Fruit fly (Drosophila melanogaster) whole organism, embryonic: ENCODE measurements around the gene CG33557.
A peak's percentile ranks its signal among the peaks of the same experiment; 100 is the strongest.

Experiments used
- ATbp ChIP-seq: fragments of 200-800 bp; sonication (Bioruptor generic); optimal IDR thresholded peaks from 2 replicates; lab custom pipeline; 2017; ENCODE audit warnings: missing biosample characterization, mild to moderate bottlenecking, missing genetic modification characterization, missing genetic modification reagents
- Asciz ChIP-seq: fragments of 200-800 bp; sonication (Bioruptor generic); optimal IDR thresholded peaks from 2 replicates; lab custom pipeline; 2017; ENCODE audit warnings: missing biosample characterization, mild to moderate bottlenecking, missing genetic modification characterization, missing genetic modification reagents
- Awh ChIP-seq: fragments of 200-800 bp; sonication (Bioruptor generic); IDR thresholded peaks from 2 replicates; pipeline ENCODE4, ENCODE4 v1.3.6; 2022; ENCODE audit warnings: missing biosample characterization, missing genetic modification characterization
- CG11695 ChIP-seq: fragments of 200-800 bp; sonication (Bioruptor generic); IDR thresholded peaks from 3 replicates; pipeline ENCODE4 v1.3.6; 2022; ENCODE audit warnings: missing biosample characterization, missing genetic modification characterization
- CG11696 ChIP-seq: fragments of 200-800 bp; sonication (Bioruptor generic); IDR thresholded peaks from 2 replicates; pipeline ENCODE4 v1.3.6; 2022; ENCODE audit warnings: missing biosample characterization, missing genetic modification characterization
- CG12104 ChIP-seq: fragments of 200-800 bp; sonication (Bioruptor generic); optimal IDR thresholded peaks from 3 replicates; lab custom pipeline; 2016; ENCODE audit warnings: missing biosample characterization, missing genetic modification characterization
- CG12942 ChIP-seq: fragments of 200-800 bp; sonication (Bioruptor generic); optimal IDR thresholded peaks from 3 replicates; lab custom pipeline; 2016; ENCODE audit warnings: missing biosample characterization, missing genetic modification characterization
- CG14014 ChIP-seq: fragments of 200-800 bp; sonication (Bioruptor generic); IDR thresholded peaks from 2 replicates; pipeline ENCODE4 v1.3.6; 2022; ENCODE audit warnings: missing biosample characterization, missing genetic modification characterization
- CG17802 ChIP-seq: fragments of 200-800 bp; sonication (Bioruptor generic); optimal IDR thresholded peaks from 2 replicates; lab custom pipeline; 2018; ENCODE audit warnings: missing biosample characterization, mild to moderate bottlenecking, missing genetic modification characterization, moderate library complexity
- CG17912 ChIP-seq: fragments of 200-800 bp; sonication (Bioruptor generic); optimal IDR thresholded peaks from 2 replicates; lab custom pipeline; 2018; ENCODE audit warnings: missing biosample characterization, mild to moderate bottlenecking, missing genetic modification characterization
- CG18011 ChIP-seq: fragments of 200-800 bp; sonication (Bioruptor generic); optimal IDR thresholded peaks from 2 replicates; lab custom pipeline; 2017; ENCODE audit warnings: missing biosample characterization, missing genetic modification characterization, mild to moderate bottlenecking, moderate library complexity, missing genotype
- CG18476 ChIP-seq: fragments of 200-800 bp; sonication (Bioruptor generic); optimal IDR thresholded peaks from 2 replicates; lab custom pipeline; 2016; ENCODE audit warnings: missing biosample characterization, mild to moderate bottlenecking, missing genetic modification characterization
- CG2199 ChIP-seq: fragments of 200-800 bp; sonication (Bioruptor generic); IDR thresholded peaks from 3 replicates; pipeline ENCODE4 v1.3.6; 2022; ENCODE audit warnings: missing biosample characterization, missing genetic modification characterization
- CG3163 ChIP-seq: fragments of 200-800 bp; sonication (Bioruptor generic); optimal IDR thresholded peaks from 3 replicates; lab custom pipeline; 2016; ENCODE audit warnings: missing biosample characterization, missing genetic modification characterization
- CG3838 ChIP-seq: fragments of 200-800 bp; sonication (Bioruptor generic); optimal IDR thresholded peaks from 3 replicates; lab custom pipeline; 2016; ENCODE audit warnings: missing biosample characterization, missing genetic modification characterization
- CG6254 ChIP-seq: fragments of 200-800 bp; sonication (Bioruptor generic); optimal IDR thresholded peaks from 3 replicates; lab custom pipeline; 2017; ENCODE audit warnings: mild to moderate bottlenecking, missing biosample characterization, missing genetic modification reagents, missing genetic modification characterization
- CG6765 ChIP-seq: fragments of 200-800 bp; sonication (Bioruptor generic); optimal IDR thresholded peaks from 3 replicates; lab custom pipeline; 2017; ENCODE audit warnings: missing biosample characterization, mild to moderate bottlenecking, missing genetic modification characterization
- CG6854 ChIP-seq: fragments of 200-800 bp; sonication (Bioruptor generic); optimal IDR thresholded peaks from 3 replicates; lab custom pipeline; 2017; ENCODE audit warnings: missing biosample characterization, mild to moderate bottlenecking, missing genetic modification characterization
- CG7987 ChIP-seq: fragments of 200-800 bp; sonication (Bioruptor generic); optimal IDR thresholded peaks from 2 replicates; lab custom pipeline; 2018; ENCODE audit warnings: missing biosample characterization, mild to moderate bottlenecking, missing genetic modification characterization, moderate library complexity
- CG8478 ChIP-seq: fragments of >200 bp; optimal IDR thresholded peaks from 2 replicates; lab custom pipeline; 2018
- CG8944 ChIP-seq: fragments of 200-800 bp; sonication (Bioruptor generic); optimal IDR thresholded peaks from 3 replicates; lab custom pipeline; 2016; ENCODE audit warnings: missing biosample characterization, missing genetic modification characterization
- CG9727 ChIP-seq: fragments of 200-800 bp; sonication (Bioruptor generic); optimal IDR thresholded peaks from 3 replicates; lab custom pipeline; 2017; ENCODE audit warnings: missing biosample characterization, mild to moderate bottlenecking, missing genetic modification characterization
- D ChIP-seq, 2 experiments: fragments of 200-800 bp in 1 of 2; fragments of >200 bp in 1 of 2; sonication (Bioruptor generic) in 1 of 2; optimal IDR thresholded peaks; 2 replicates in 1 of 2; 3 replicates in 1 of 2; lab custom pipeline; 2017; ENCODE audit warnings: mild to moderate bottlenecking in 1 of 2, missing biosample characterization in 1 of 2, missing genetic modification characterization in 1 of 2, missing genetic modification reagents in 1 of 2
- Dad ChIP-seq: fragments of 200-800 bp; sonication (Bioruptor generic); optimal IDR thresholded peaks from 3 replicates; lab custom pipeline; 2016; ENCODE audit warnings: missing biosample characterization, missing genetic modification characterization
- Dip3 ChIP-seq: fragments of 200-800 bp; sonication (Bioruptor generic); optimal IDR thresholded peaks from 3 replicates; lab custom pipeline; 2016; ENCODE audit warnings: missing biosample characterization, missing genetic modification characterization
- Elba2 ChIP-seq: fragments of 200-800 bp; sonication (Bioruptor generic); optimal IDR thresholded peaks from 3 replicates; lab custom pipeline; 2016; ENCODE audit warnings: missing biosample characterization, missing genetic modification characterization
- HHEX ChIP-seq: fragments of 200-800 bp; sonication (Bioruptor generic); optimal IDR thresholded peaks from 3 replicates; lab custom pipeline; 2017; ENCODE audit warnings: missing biosample characterization, mild to moderate bottlenecking, missing genetic modification characterization, missing genetic modification reagents
- HLHmδ ChIP-seq: fragments of 200-800 bp; sonication (Bioruptor generic); optimal IDR thresholded peaks from 2 replicates; lab custom pipeline; 2018; ENCODE audit warnings: missing biosample characterization, mild to moderate bottlenecking, missing genetic modification characterization, moderate library complexity
- HmgZ ChIP-seq: fragments of 200-800 bp; sonication (Bioruptor generic); optimal IDR thresholded peaks from 2 replicates; lab custom pipeline; 2018; ENCODE audit warnings: missing biosample characterization, mild to moderate bottlenecking, missing genetic modification characterization
- Lim3 ChIP-seq: fragments of 200-800 bp; sonication (Bioruptor generic); IDR thresholded peaks from 2 replicates; pipeline ENCODE4 v1.3.6; 2022; ENCODE audit warnings: missing biosample characterization, missing genetic modification characterization
- Lpt ChIP-seq: fragments of >200 bp; optimal IDR thresholded peaks from 2 replicates; lab custom pipeline; 2018; ENCODE audit warnings: missing biosample characterization, missing genetic modification characterization
- MBD-R2 ChIP-seq: fragments of 200-800 bp; sonication (Bioruptor generic); IDR thresholded peaks from 2 replicates; pipeline ENCODE4 v1.3.6; 2022; ENCODE audit warnings: missing biosample characterization, missing genetic modification characterization
- Oli ChIP-seq: fragments of 200-800 bp; sonication (Bioruptor generic); optimal IDR thresholded peaks from 2 replicates; lab custom pipeline; 2018; ENCODE audit warnings: missing biosample characterization, mild to moderate bottlenecking, missing genetic modification characterization, moderate library complexity
- ap ChIP-seq: fragments of 200-800 bp; sonication (Bioruptor generic); IDR thresholded peaks from 2 replicates; pipeline ENCODE4 v1.3.6; 2022; ENCODE audit warnings: missing biosample characterization, missing genetic modification characterization
- ase ChIP-seq: fragments of 200-800 bp; sonication (Bioruptor generic); IDR thresholded peaks from 3 replicates; pipeline ENCODE4 v1.3.6; 2022; ENCODE audit warnings: missing biosample characterization, missing genetic modification characterization
- bbx ChIP-seq: fragments of 200-800 bp; sonication (Bioruptor generic); IDR thresholded peaks from 2 replicates; pipeline ENCODE4 v1.3.6; 2022; ENCODE audit warnings: missing biosample characterization, missing genetic modification characterization; ENCODE audit not compliant: partially characterized antibody
- crol ChIP-seq: fragments of 200-800 bp; sonication (Bioruptor generic); IDR thresholded peaks from 2 replicates; pipeline ENCODE4 v1.3.6; 2022; ENCODE audit warnings: missing biosample characterization, missing genetic modification characterization
- da ChIP-seq: fragments of 200-800 bp; sonication (Bioruptor generic); optimal IDR thresholded peaks from 2 replicates; lab custom pipeline; 2016; ENCODE audit warnings: missing biosample characterization, missing genetic modification characterization
- dimm ChIP-seq: fragments of 200-800 bp; sonication (Bioruptor generic); IDR thresholded peaks from 2 replicates; pipeline ENCODE4 v1.3.6; 2022; ENCODE audit warnings: missing biosample characterization, missing genetic modification characterization
- gsb ChIP-seq: fragments of 200-800 bp; sonication (Bioruptor generic); IDR thresholded peaks from 2 replicates; pipeline ENCODE4 v1.3.6; 2022; ENCODE audit warnings: missing biosample characterization, missing genetic modification characterization
- gt ChIP-seq: fragments of 200-800 bp; sonication (Bioruptor generic); IDR thresholded peaks from 2 replicates; pipeline ENCODE4 v1.3.6; 2022; ENCODE audit warnings: missing biosample characterization, missing genetic modification characterization
- hkb ChIP-seq, 2 experiments: fragments of 200-800 bp in 1 of 2; fragments of >200 bp in 1 of 2; sonication (Bioruptor generic) in 1 of 2; IDR thresholded peaks in 1 of 2; optimal IDR thresholded peaks in 1 of 2; 2 replicates each; pipeline versions ENCODE4 v1.3.6 to Lab custom; 2017 to 2022; ENCODE audit warnings: missing biosample characterization in 1 of 2, missing genetic modification characterization in 1 of 2
- jing ChIP-seq: fragments of 200-800 bp; sonication (Bioruptor generic); optimal IDR thresholded peaks from 2 replicates; lab custom pipeline; 2018; ENCODE audit warnings: missing biosample characterization, mild to moderate bottlenecking, missing genetic modification characterization
- jumu ChIP-seq: fragments of 200-800 bp; sonication (Bioruptor generic); optimal IDR thresholded peaks from 3 replicates; lab custom pipeline; 2016; ENCODE audit warnings: missing biosample characterization, missing genetic modification characterization
- mirr ChIP-seq: fragments of 200-800 bp; sonication (Bioruptor generic); optimal IDR thresholded peaks from 3 replicates; lab custom pipeline; 2018; ENCODE audit warnings: missing biosample characterization, mild to moderate bottlenecking, missing genetic modification characterization
- onecut ChIP-seq: fragments of 200-800 bp; sonication (Bioruptor generic); IDR thresholded peaks from 2 replicates; pipeline ENCODE4 v1.3.6; 2022; ENCODE audit warnings: missing biosample characterization, missing genetic modification characterization
- prd ChIP-seq, 3 experiments: fragments of >200 bp in 2 of 3; fragments of 200-800 bp in 1 of 3; sonication (Bioruptor generic) in 1 of 3; optimal IDR thresholded peaks in 2 of 3; IDR thresholded peaks in 1 of 3; 2 replicates in 2 of 3; 3 replicates in 1 of 3; pipeline versions ENCODE4 v1.3.6 to Lab custom; 2017 to 2022; ENCODE audit warnings: missing biosample characterization in 1 of 3, missing genetic modification characterization in 1 of 3
- seq ChIP-seq: fragments of 200-800 bp; sonication (Bioruptor generic); IDR thresholded peaks from 2 replicates; pipeline ENCODE4 v1.3.6; 2022; ENCODE audit warnings: missing biosample characterization, missing genetic modification characterization
- trh ChIP-seq: fragments of 200-800 bp; sonication (Bioruptor generic); optimal IDR thresholded peaks from 2 replicates; lab custom pipeline; 2016; ENCODE audit warnings: missing biosample characterization, missing genetic modification characterization
- wek ChIP-seq: fragments of 200-800 bp; sonication (Bioruptor generic); optimal IDR thresholded peaks from 3 replicates; lab custom pipeline; 2018; ENCODE audit warnings: missing biosample characterization, mild to moderate bottlenecking, missing genetic modification characterization, moderate library complexity
- z ChIP-seq: fragments of 200-800 bp; sonication (Bioruptor generic); IDR thresholded peaks from 3 replicates; pipeline ENCODE4 v1.3.6; 2022; ENCODE audit warnings: missing biosample characterization, missing genetic modification characterization

The CG33557 gene

dm6 chrX:10043873-10044272 is 34.9 kb downstream of the CG33557 start (continued):
- TF ChIP-seq HHEX (GFP tag; lab: Kevin White, UChicago): peak; percentile 13
- no peak for TF ChIP-seq CG18011
- no peak for TF ChIP-seq CG17802 (tag; lab: Kevin White, UChicago)
- TF ChIP-seq trh (GFP tag; lab: Kevin White, UChicago): no peak
- TF ChIP-seq Dip3 (GFP tag; lab: Kevin White, UChicago): no peak
- TF ChIP-seq mirr (GFP tag; lab: Kevin White, UChicago): peak; percentile 7
- TF ChIP-seq MBD-R2 (GFP tag; lab: Robert Waterston, UW): no peak
- peak; percentile 17 for TF ChIP-seq CG6765 (GFP tag; lab: Kevin White, UChicago)
- no peak for TF ChIP-seq bbx
- no peak for TF ChIP-seq onecut
- no peak for TF ChIP-seq prd (optimal IDR thresholded peaks at IDR 0.05; lab: Kevin White, UChicago)
- TF ChIP-seq prd (GFP tag; IDR thresholded peaks at IDR 0.05; lab: Robert Waterston, UW): no peak
- TF ChIP-seq jumu (GFP tag; lab: Kevin White, UChicago): no peak
- peak; percentile 63 for TF ChIP-seq ATbp (GFP tag; lab: Kevin White, UChicago)
- peak; percentile 51; the same call in 1 of the 2 replicates for TF ChIP-seq seq
- TF ChIP-seq CG3163 (GFP tag; lab: Kevin White, UChicago): no peak
- no peak for TF ChIP-seq CG2199 (GFP tag; lab: Robert Waterston, UW)
- no peak for TF ChIP-seq gsb (GFP tag; lab: Robert Waterston, UW)
- peak; percentile 20; the same call in 1 of the 2 replicates for TF ChIP-seq CG14014 (GFP tag; lab: Robert Waterston, UW)
- peak; percentile 56; the same call in 1 of the 2 replicates for TF ChIP-seq Awh (GFP tag; lab: Robert Waterston, UW)
- TF ChIP-seq wek: peak; percentile 56
- TF ChIP-seq Dad (GFP tag; lab: Kevin White, UChicago): no peak
- TF ChIP-seq hkb (optimal IDR thresholded peaks at IDR 0.05; lab: Kevin White, UChicago): no peak
- TF ChIP-seq hkb (GFP tag; IDR thresholded peaks at IDR 0.05; lab: Robert Waterston, UW): peak; percentile 42; the same call in 1 of the 2 replicates
- no peak for TF ChIP-seq CG18476 (GFP tag; lab: Kevin White, UChicago)
- TF ChIP-seq da (GFP tag; lab: Kevin White, UChicago): no peak
- no peak for TF ChIP-seq HLHmδ (GFP tag; lab: Kevin White, UChicago)
- TF ChIP-seq ap (GFP tag; lab: Robert Waterston, UW): no peak
- TF ChIP-seq Elba2 (GFP tag; lab: Kevin White, UChicago): no peak
- no peak for TF ChIP-seq Lim3
- TF ChIP-seq CG11696 (GFP tag; lab: Robert Waterston, UW): no peak
- no peak for TF ChIP-seq CG17912 (GFP tag; lab: Kevin White, UChicago)
- TF ChIP-seq gt: no peak
- TF ChIP-seq ase (GFP tag; lab: Robert Waterston, UW): peak; percentile 43; the same call in 1 of the 3 replicates
- no peak for TF ChIP-seq crol (GFP tag; lab: Robert Waterston, UW)
- no peak for TF ChIP-seq z
- no peak for TF ChIP-seq CG6254 (GFP tag; lab: Kevin White, UChicago)
- no peak for TF ChIP-seq CG12104
- TF ChIP-seq CG8944 (GFP tag; lab: Kevin White, UChicago): no peak
- 0 out of 3 replicates have a peak, but pooled peaks have one; percentile 27 for TF ChIP-seq CG11695 (GFP tag; lab: Robert Waterston, UW)
- TF ChIP-seq HmgZ (tag; lab: Kevin White, UChicago): no peak
- TF ChIP-seq CG8478 (lab: Kevin White, UChicago): no peak
- TF ChIP-seq D (optimal IDR thresholded peaks at IDR 0.05; lab: Kevin White, UChicago): no peak
- TF ChIP-seq D (GFP tag; optimal IDR thresholded peaks at IDR 0.05; lab: Kevin White, UChicago): no peak
- TF ChIP-seq jing (GFP tag; lab: Kevin White, UChicago): no peak
- no peak for TF ChIP-seq CG6854 (GFP tag; lab: Kevin White, UChicago)
- no peak for TF ChIP-seq Oli (tag; lab: Kevin White, UChicago)
- peak; percentile 28 for TF ChIP-seq Asciz (GFP tag; lab: Kevin White, UChicago)
- TF ChIP-seq CG7987: peak; percentile 13
- no peak for TF ChIP-seq dimm
- no peak for TF ChIP-seq CG3838 (GFP tag; lab: Kevin White, UChicago)
- TF ChIP-seq CG9727 (GFP tag; lab: Kevin White, UChicago): no peak
- no peak for TF ChIP-seq Lpt (GFP tag; lab: Kevin White, UChicago)
- TF ChIP-seq CG12942 (GFP tag; lab: Kevin White, UChicago): no peak
